Fruit fly (Drosophila melanogaster) whole organism, pupa: ENCODE measurements around the gene Rh7.

Source experiments
- CG10348 ChIP-seq: fragments of 200-800 bp; sonication (Bioruptor generic); IDR thresholded peaks from 2 replicates; pipeline ENCODE4 v1.3.6; 2022; ENCODE audit warnings: missing biosample characterization, missing genetic modification characterization
- CG15710 ChIP-seq: fragments of 200-800 bp; sonication (Bioruptor generic); optimal IDR thresholded peaks from 2 replicates; lab custom pipeline; 2018; ENCODE audit warnings: missing biosample characterization, mild to moderate bottlenecking, missing genetic modification characterization, moderate library complexity
- CG17806 ChIP-seq: fragments of 200-800 bp; sonication (Bioruptor generic); optimal IDR thresholded peaks from 2 replicates; lab custom pipeline; 2018; ENCODE audit warnings: missing biosample characterization, mild to moderate bottlenecking, missing genetic modification characterization, moderate library complexity
- CG32121 ChIP-seq: fragments of 200-800 bp; sonication (Bioruptor generic); IDR thresholded peaks from 2 replicates; pipeline ENCODE4 v1.3.6; 2022; ENCODE audit warnings: missing biosample characterization, missing genetic modification characterization
- CG34367 ChIP-seq: fragments of 200-800 bp; sonication (Bioruptor generic); optimal IDR thresholded peaks from 2 replicates; lab custom pipeline; 2018; ENCODE audit warnings: missing biosample characterization, mild to moderate bottlenecking, missing genetic modification characterization
- CG8301 ChIP-seq: fragments of 200-800 bp; sonication (Bioruptor generic); optimal IDR thresholded peaks from 2 replicates; lab custom pipeline; 2018; ENCODE audit warnings: missing biosample characterization, mild to moderate bottlenecking, missing genetic modification characterization
- CG9948 ChIP-seq: fragments of 200-800 bp; sonication (Bioruptor generic); optimal IDR thresholded peaks from 2 replicates; lab custom pipeline; 2018; ENCODE audit warnings: missing biosample characterization, mild to moderate bottlenecking, missing genetic modification characterization, moderate library complexity
- D1 ChIP-seq: fragments of 200-800 bp; sonication (Bioruptor generic); optimal IDR thresholded peaks from 2 replicates; lab custom pipeline; 2018; ENCODE audit warnings: missing biosample characterization, mild to moderate bottlenecking, missing genetic modification characterization, moderate library complexity
- Pif1A ChIP-seq: fragments of 200-800 bp; sonication (Bioruptor generic); optimal IDR thresholded peaks from 3 replicates; lab custom pipeline; 2016; ENCODE audit warnings: missing biosample characterization, missing genetic modification characterization
- Pif1B ChIP-seq: fragments of 200-800 bp; sonication (Bioruptor generic); optimal IDR thresholded peaks from 3 replicates; lab custom pipeline; 2016; ENCODE audit warnings: missing biosample characterization, missing genetic modification characterization
- Snoo ChIP-seq: fragments of 200-800 bp; sonication (Bioruptor generic); optimal IDR thresholded peaks from 3 replicates; lab custom pipeline; 2017; ENCODE audit warnings: missing biosample characterization, mild to moderate bottlenecking, missing genetic modification characterization, inconsistent platforms
- fd96Ca ChIP-seq: fragments of 200-800 bp; sonication (Bioruptor generic); IDR thresholded peaks from 3 replicates; pipeline ENCODE4 v1.3.6; 2022; ENCODE audit warnings: missing biosample characterization, missing genetic modification characterization
- gl ChIP-seq: fragments of 200-800 bp; sonication (Bioruptor generic); optimal IDR thresholded peaks from 2 replicates; lab custom pipeline; 2018; ENCODE audit warnings: missing biosample characterization, mild to moderate bottlenecking, missing genetic modification characterization
- rn ChIP-seq: fragments of 200-800 bp; sonication (Bioruptor generic); IDR thresholded peaks from 2 replicates; pipeline ENCODE4 v1.3.6; 2022; ENCODE audit warnings: missing biosample characterization, missing genetic modification characterization

DNA sequence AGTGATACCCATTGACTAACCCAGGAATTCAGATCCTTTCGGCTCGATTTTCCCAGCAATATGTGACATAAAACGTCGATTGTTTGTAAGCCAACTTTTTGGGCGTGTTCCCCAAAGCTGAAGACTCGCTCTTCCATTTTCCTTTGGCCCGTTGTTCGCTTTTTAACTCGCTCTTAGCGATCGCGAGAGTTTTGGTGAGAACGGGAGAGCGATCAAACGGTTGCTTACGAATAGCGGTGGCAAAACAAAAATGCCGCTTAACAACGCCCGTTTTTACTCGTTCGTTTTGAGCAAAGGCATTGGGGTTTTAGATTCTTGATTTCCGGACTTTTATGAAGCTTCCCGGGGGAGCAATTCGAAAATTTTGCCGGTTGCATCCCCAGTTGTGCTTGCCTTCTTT lies 28.3 kb downstream of the Rh7 start:
- TF ChIP-seq CG34367 (no peak), CG10348 (GFP tag; lab: Robert Waterston, UW) (no peak), CG9948 (tag; lab: Kevin White, UChicago) (no peak), CG8301 (tag; lab: Kevin White, UChicago) (no peak), Pif1B (no peak), CG17806 (tag; lab: Kevin White, UChicago) (no peak), rn (GFP tag; lab: Robert Waterston, UW) (no peak), fd96Ca (GFP tag; lab: Robert Waterston, UW) (no peak), gl (tag; lab: Kevin White, UChicago) (no peak), CG32121 (GFP tag; lab: Robert Waterston, UW) (no peak), Snoo (tag; lab: Kevin White, UChicago) (no peak), D1 (tag; lab: Kevin White, UChicago) (no peak), Pif1A (GFP tag; lab: Kevin White, UChicago) (no peak), CG15710 (tag; lab: Kevin White, UChicago) (no peak)
